Worm (Caenorhabditis elegans) whole organism, midembryonic: Measurements from ENCODE around the gene nhr-59.

Source experiments
- T22C8.4 ChIP-seq: fragments of 200-800 bp; sonication (Bioruptor generic); IDR thresholded peaks from 2 replicates; pipeline ENCODE4 v1.3.6; 2022; ENCODE audit warnings: missing genetic modification characterization, missing compliant biosample characterization
- cog-1 ChIP-seq: sonication (generic microtip); optimal IDR thresholded peaks from 2 replicates; lab custom pipeline; 2016; ENCODE audit warnings: missing genetic modification characterization, missing compliant biosample characterization
- flt-1 ChIP-seq: fragments of 200-800 bp; sonication (Bioruptor generic); IDR thresholded peaks from 2 replicates; pipeline ENCODE4 v1.3.6; 2022; ENCODE audit warnings: missing genetic modification characterization, missing compliant biosample characterization
- klf-2 ChIP-seq: fragments of 200-800 bp; sonication (Bioruptor generic); conservative IDR thresholded peaks from 2 replicates; pipeline ENCODE4 v1.3.6; 2022; ENCODE audit warnings: missing genetic modification reagents, missing genetic modification characterization, missing compliant biosample characterization
- med-1 ChIP-seq: sonication (generic microtip); optimal IDR thresholded peaks from 2 replicates; lab custom pipeline; 2017; ENCODE audit warnings: missing genetic modification characterization, mild to moderate bottlenecking, missing compliant biosample characterization, antibody characterized with exemption, missing genetic modification reagents; ENCODE audit not compliant: insufficient read depth
- ref-1 ChIP-seq: fragments of 200-800 bp; sonication (Bioruptor generic); conservative IDR thresholded peaks from 2 replicates; pipeline ENCODE4 v1.3.6; 2022; ENCODE audit warnings: missing genetic modification reagents, missing genetic modification characterization, missing compliant biosample characterization
- tab-1 ChIP-seq: fragments of 200-800 bp; sonication (Bioruptor generic); IDR thresholded peaks from 2 replicates; pipeline ENCODE4 v1.3.6; 2022; ENCODE audit warnings: missing genetic modification characterization, missing compliant biosample characterization
- ztf-23 ChIP-seq: fragments of 200-800 bp; sonication (Bioruptor generic); IDR thresholded peaks from 2 replicates; pipeline ENCODE4 v1.3.6; 2022; ENCODE audit warnings: missing genetic modification reagents, missing genetic modification characterization, missing compliant biosample characterization
- ztf-29 ChIP-seq: fragments of 200-800 bp; sonication (Bioruptor generic); IDR thresholded peaks from 2 replicates; pipeline ENCODE4 v1.3.6; 2022; ENCODE audit warnings: missing genetic modification reagents, missing genetic modification characterization, missing compliant biosample characterization

The nhr-59 gene

DNA sequence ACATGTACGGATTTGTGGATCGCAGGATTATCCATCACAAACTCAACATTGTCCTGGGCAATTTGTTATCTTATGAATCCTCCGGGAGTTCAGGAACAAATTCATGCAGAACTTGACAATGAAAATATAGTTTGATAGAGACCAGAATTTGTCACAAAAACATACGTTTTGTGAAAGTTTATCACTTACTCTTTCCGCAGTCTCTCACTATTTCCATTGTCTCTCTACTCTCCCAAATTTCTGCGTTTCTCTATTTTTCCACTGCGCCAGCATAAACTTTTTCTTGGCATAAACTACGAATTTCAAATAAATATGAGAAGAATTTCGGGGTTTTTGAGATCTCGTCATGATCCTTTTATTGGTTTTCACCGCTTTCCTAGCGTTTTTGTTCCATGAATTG, 35.4 kb downstream of the nhr-59 start, which contains the start of gene cyp-33C3:
TSS of gene cyp-33C3 (plus strand) at position 149 of the 400 bp plus-strand sequence.
- no peak for TF ChIP-seq ztf-23 (GFP tag; lab: Robert Waterston, UW)
- no peak for TF ChIP-seq klf-2 (GFP tag; lab: Robert Waterston, UW)
- TF ChIP-seq flt-1 (GFP tag; lab: Robert Waterston, UW): no peak
- TF ChIP-seq T22C8.4 (GFP tag; lab: Robert Waterston, UW): no peak
- no peak for TF ChIP-seq ztf-29 (GFP tag; lab: Robert Waterston, UW)
- TF ChIP-seq med-1 (GFP tag; lab: Kevin White, UChicago): no peak
- no peak for TF ChIP-seq ref-1 (GFP tag; lab: Robert Waterston, UW)
- no peak for TF ChIP-seq tab-1 (GFP tag; lab: Robert Waterston, UW)
- no peak for TF ChIP-seq cog-1 (tag; lab: Kevin White, UChicago)

- TF ChIP-seq ref-1 (GFP tag; lab: Robert Waterston, UW) (no peak), med-1 (GFP tag; lab: Kevin White, UChicago) (no peak), T22C8.4 (GFP tag; lab: Robert Waterston, UW) (no peak), cog-1 (tag; lab: Kevin White, UChicago) (no peak), tab-1 (GFP tag; lab: Robert Waterston, UW) (no peak), ztf-23 (GFP tag; lab: Robert Waterston, UW) (no peak), flt-1 (GFP tag; lab: Robert Waterston, UW) (no peak), ztf-29 (GFP tag; lab: Robert Waterston, UW) (no peak), klf-2 (GFP tag; lab: Robert Waterston, UW) (no peak)
Observed at ce11 chrV:2238012-2238411, 40.1 kb downstream of the nhr-59 start.

- no peak for TF ChIP-seq cog-1 (tag; lab: Kevin White, UChicago)
- no peak for TF ChIP-seq T22C8.4 (GFP tag; lab: Robert Waterston, UW)
- no peak for TF ChIP-seq ztf-29 (GFP tag; lab: Robert Waterston, UW)
- TF ChIP-seq klf-2 (GFP tag; lab: Robert Waterston, UW): no peak
- no peak for TF ChIP-seq ref-1 (GFP tag; lab: Robert Waterston, UW)
- TF ChIP-seq tab-1 (GFP tag; lab: Robert Waterston, UW): no peak
- TF ChIP-seq flt-1 (GFP tag; lab: Robert Waterston, UW): no peak
- TF ChIP-seq ztf-23 (GFP tag; lab: Robert Waterston, UW): no peak
- TF ChIP-seq med-1 (GFP tag; lab: Kevin White, UChicago): no peak
Observed at ce11 chrV:2235848-2236247, 42.2 kb downstream of the nhr-59 start, which contains the start of gene cyp-33C4. Gene cyp-33C4 (plus strand): TSS chrV:2236140.

- TF ChIP-seq med-1 (GFP tag; lab: Kevin White, UChicago) (no peak), klf-2 (GFP tag; lab: Robert Waterston, UW) (no peak), tab-1 (GFP tag; lab: Robert Waterston, UW) (no peak), cog-1 (tag; lab: Kevin White, UChicago) (no peak), ztf-29 (GFP tag; lab: Robert Waterston, UW) (no peak), T22C8.4 (GFP tag; lab: Robert Waterston, UW) (no peak), ztf-23 (GFP tag; lab: Robert Waterston, UW) (no peak), ref-1 (GFP tag; lab: Robert Waterston, UW) (no peak), flt-1 (GFP tag; lab: Robert Waterston, UW) (no peak)
Observed at ce11 chrV:2233177-2233576, 44.9 kb downstream of the nhr-59 start, which contains the start of gene nhr-96. Gene nhr-96 (plus strand): TSS chrV:2233477.

ce11 chrV:2230912-2231311, 47.2 kb downstream of the nhr-59 start, which contains the start of gene nhr-134:
Gene nhr-134 (plus strand): TSS chrV:2231223.
- TF ChIP-seq T22C8.4 (GFP tag; lab: Robert Waterston, UW) (no peak), ztf-29 (GFP tag; lab: Robert Waterston, UW) (no peak), tab-1 (GFP tag; lab: Robert Waterston, UW) (no peak), ztf-23 (GFP tag; lab: Robert Waterston, UW) (no peak), med-1 (GFP tag; lab: Kevin White, UChicago) (no peak), ref-1 (GFP tag; lab: Robert Waterston, UW) (no peak), cog-1 (tag; lab: Kevin White, UChicago) (no peak), klf-2 (GFP tag; lab: Robert Waterston, UW) (no peak), flt-1 (GFP tag; lab: Robert Waterston, UW) (no peak)

DNA sequence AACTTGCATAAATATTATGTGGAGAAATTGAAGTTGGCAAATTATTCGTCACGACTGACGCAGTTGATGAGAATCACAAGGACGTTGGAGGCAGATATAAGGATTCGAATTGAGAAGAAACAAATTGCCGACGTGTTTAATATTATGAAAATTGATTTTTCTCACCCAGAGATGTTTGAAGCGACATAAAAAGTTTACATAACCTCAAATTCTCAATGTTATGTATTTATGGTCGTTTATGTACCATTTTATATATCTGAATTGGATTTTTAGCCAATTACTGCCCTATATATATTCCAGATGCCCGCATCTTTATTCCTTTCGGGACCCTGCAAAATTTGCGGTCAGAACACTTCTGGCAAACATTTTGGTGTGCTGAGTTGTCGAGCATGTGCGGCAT, 49.3 kb downstream of the nhr-59 start, which contains the start of gene nhr-126:
TSS of gene nhr-126 (plus strand) at position 301 of the 400 bp plus-strand sequence.
- no peak for TF ChIP-seq ref-1 (GFP tag; lab: Robert Waterston, UW)
- TF ChIP-seq ztf-23 (GFP tag; lab: Robert Waterston, UW): no peak
- no peak for TF ChIP-seq cog-1 (tag; lab: Kevin White, UChicago)
- no peak for TF ChIP-seq med-1 (GFP tag; lab: Kevin White, UChicago)
- no peak for TF ChIP-seq klf-2 (GFP tag; lab: Robert Waterston, UW)
- no peak for TF ChIP-seq ztf-29 (GFP tag; lab: Robert Waterston, UW)
- no peak for TF ChIP-seq tab-1 (GFP tag; lab: Robert Waterston, UW)
- no peak for TF ChIP-seq flt-1 (GFP tag; lab: Robert Waterston, UW)

DNA sequence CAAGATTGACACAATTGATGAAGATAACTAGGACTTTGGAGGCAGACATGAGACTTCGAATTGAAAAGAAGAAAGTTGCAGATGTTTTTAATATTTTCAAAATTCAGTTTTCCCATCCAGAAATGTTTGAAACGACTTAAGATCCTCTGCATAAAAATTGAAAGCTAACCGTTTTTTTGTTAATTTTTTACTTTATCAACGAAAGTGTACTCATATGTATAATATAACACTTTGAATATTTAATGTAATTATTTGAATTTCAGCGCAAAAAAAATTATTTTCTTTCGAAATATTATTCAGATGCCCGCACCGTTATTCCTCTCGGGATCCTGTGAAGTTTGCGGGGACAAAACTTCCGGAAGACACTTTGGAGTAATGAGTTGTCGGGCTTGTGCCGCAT, 51.2 kb downstream of the nhr-59 start, which contains the start of gene nhr-18:
TSS of gene nhr-18 (plus strand) at position 301 of the 400 bp plus-strand sequence.
- TF ChIP-seq tab-1 (GFP tag; lab: Robert Waterston, UW) (no peak), T22C8.4 (GFP tag; lab: Robert Waterston, UW) (no peak), ztf-23 (GFP tag; lab: Robert Waterston, UW) (no peak), klf-2 (GFP tag; lab: Robert Waterston, UW) (no peak)
